Worm (Caenorhabditis elegans) whole organism, late embryonic: Measurements from ENCODE around the gene Y9C9A.8.

Experiments used
- C08G9.2 ChIP-seq: sonication (generic microtip); optimal IDR thresholded peaks from 2 replicates; lab custom pipeline; 2016; ENCODE audit warnings: mild to moderate bottlenecking, missing genetic modification characterization, moderate library complexity, missing compliant biosample characterization
- K02D7.2 ChIP-seq: sonication (generic microtip); optimal IDR thresholded peaks from 2 replicates; lab custom pipeline; 2017; ENCODE audit warnings: mild to moderate bottlenecking, missing genetic modification characterization, missing compliant biosample characterization
- K09A11.1 ChIP-seq: sonication (generic microtip); optimal IDR thresholded peaks from 2 replicates; lab custom pipeline; 2017; ENCODE audit warnings: antibody characterized with exemption, mild to moderate bottlenecking, missing genetic modification characterization, missing compliant biosample characterization; ENCODE audit not compliant: insufficient read depth
- ceh-14 ChIP-seq: sonication (generic microtip); optimal IDR thresholded peaks from 2 replicates; lab custom pipeline; 2016; ENCODE audit warnings: missing genotype, missing genetic modification characterization, missing compliant biosample characterization
- ceh-22 ChIP-seq: sonication (generic microtip); optimal IDR thresholded peaks from 2 replicates; lab custom pipeline; 2017; ENCODE audit warnings: missing biosample characterization, missing genetic modification characterization
- ceh-30 ChIP-seq: fragments of 150-350 bp; optimal IDR thresholded peaks from 2 replicates; lab custom pipeline; 2014; ENCODE audit warnings: missing biosample characterization, missing genetic modification characterization
- ceh-31 ChIP-seq: sonication (generic microtip); optimal IDR thresholded peaks from 2 replicates; lab custom pipeline; 2016; ENCODE audit warnings: missing genetic modification characterization, missing compliant biosample characterization
- ceh-34 ChIP-seq: sonication (generic microtip); optimal IDR thresholded peaks from 2 replicates; lab custom pipeline; 2016; ENCODE audit warnings: mild to moderate bottlenecking, missing genetic modification characterization, missing compliant biosample characterization
- ceh-45 ChIP-seq: fragments of 200-800 bp; sonication (Bioruptor generic); IDR thresholded peaks from 2 replicates; pipeline ENCODE4 v1.3.6; 2022; ENCODE audit warnings: missing genetic modification reagents, missing genetic modification characterization, missing compliant biosample characterization
- ceh-9 ChIP-seq: sonication (generic microtip); optimal IDR thresholded peaks from 2 replicates; lab custom pipeline; 2016; ENCODE audit warnings: mild to moderate bottlenecking, missing genetic modification characterization, inconsistent platforms, missing compliant biosample characterization
- che-1 ChIP-seq: sonication (generic microtip); optimal IDR thresholded peaks from 2 replicates; lab custom pipeline; 2016; ENCODE audit warnings: mild to moderate bottlenecking, missing genetic modification characterization, missing compliant biosample characterization
- dve-1 ChIP-seq: sonication (generic microtip); optimal IDR thresholded peaks from 2 replicates; lab custom pipeline; 2017; ENCODE audit warnings: antibody characterized with exemption, mild to moderate bottlenecking, missing genetic modification characterization, missing compliant biosample characterization
- elt-2 ChIP-seq: sonication (generic microtip); optimal IDR thresholded peaks from 2 replicates; lab custom pipeline; 2016; ENCODE audit warnings: missing genetic modification reagents, missing genetic modification characterization, missing compliant biosample characterization
- elt-4 ChIP-seq: sonication (generic microtip); optimal IDR thresholded peaks from 2 replicates; lab custom pipeline; 2016; ENCODE audit warnings: missing genetic modification characterization, missing compliant biosample characterization
- eyg-1 ChIP-seq: sonication (generic microtip); optimal IDR thresholded peaks from 2 replicates; lab custom pipeline; 2016; ENCODE audit warnings: missing genotype, missing genetic modification characterization, missing compliant biosample characterization
- fax-1 ChIP-seq: sonication (generic microtip); optimal IDR thresholded peaks from 2 replicates; lab custom pipeline; 2016; ENCODE audit warnings: missing genotype, missing genetic modification characterization, missing compliant biosample characterization
- fkh-10 ChIP-seq: fragments of 150-350 bp; optimal IDR thresholded peaks from 2 replicates; lab custom pipeline; 2014; ENCODE audit warnings: missing biosample characterization, missing genetic modification reagents, missing genetic modification characterization
- fkh-6 ChIP-seq: sonication (generic microtip); optimal IDR thresholded peaks from 2 replicates; lab custom pipeline; 2016; ENCODE audit warnings: missing genetic modification characterization, missing compliant biosample characterization
- gmeb-2 ChIP-seq: sonication (generic microtip); optimal IDR thresholded peaks from 2 replicates; lab custom pipeline; 2016; ENCODE audit warnings: missing genetic modification characterization, inconsistent platforms, missing compliant biosample characterization
- hlh-13 ChIP-seq: fragments of 200-800 bp; sonication (Bioruptor generic); optimal IDR thresholded peaks from 2 replicates; lab custom pipeline; 2018; ENCODE audit warnings: mild to moderate bottlenecking, missing genetic modification characterization, missing compliant biosample characterization
- hlh-6 ChIP-seq: sonication (generic microtip); optimal IDR thresholded peaks from 2 replicates; lab custom pipeline; 2016; ENCODE audit warnings: missing genotype, missing genetic modification characterization, missing compliant biosample characterization
- hlh-8 ChIP-seq: sonication (generic microtip); optimal IDR thresholded peaks from 2 replicates; lab custom pipeline; 2016; ENCODE audit warnings: missing genotype, missing genetic modification characterization, missing compliant biosample characterization
- lim-6 ChIP-seq: sonication (generic microtip); optimal IDR thresholded peaks from 2 replicates; lab custom pipeline; 2016; ENCODE audit warnings: missing genetic modification characterization, missing compliant biosample characterization
- lin-11 ChIP-seq: fragments of 200-800 bp; sonication (Bioruptor generic); optimal IDR thresholded peaks from 2 replicates; lab custom pipeline; 2018; ENCODE audit warnings: mild to moderate bottlenecking, missing genetic modification characterization, missing compliant biosample characterization
- madf-2 ChIP-seq: sonication (generic microtip); optimal IDR thresholded peaks from 2 replicates; lab custom pipeline; 2017; ENCODE audit warnings: missing genetic modification characterization, missing compliant biosample characterization
- nfya-1 ChIP-seq: sonication (generic microtip); optimal IDR thresholded peaks from 2 replicates; lab custom pipeline; 2017; ENCODE audit warnings: missing genetic modification characterization, mild to moderate bottlenecking, missing compliant biosample characterization, antibody characterized with exemption, moderate library complexity
- nhr-11 ChIP-seq: fragments of 150-350 bp; optimal IDR thresholded peaks from 2 replicates; lab custom pipeline; 2014; ENCODE audit warnings: missing biosample characterization, missing genetic modification characterization
- npax-4 ChIP-seq: sonication (generic microtip); optimal IDR thresholded peaks from 2 replicates; lab custom pipeline; 2016; ENCODE audit warnings: missing genetic modification characterization, missing compliant biosample characterization
- odd-2 ChIP-seq: sonication (generic microtip); optimal IDR thresholded peaks from 2 replicates; lab custom pipeline; 2017; ENCODE audit warnings: antibody characterized with exemption, mild to moderate bottlenecking, missing genetic modification characterization, missing compliant biosample characterization
- pha-2 ChIP-seq: sonication (generic microtip); optimal IDR thresholded peaks from 2 replicates; lab custom pipeline; 2017; ENCODE audit warnings: mild to moderate bottlenecking, missing genetic modification characterization, missing compliant biosample characterization
- pha-4 ChIP-seq: fragments of 150-350 bp; optimal IDR thresholded peaks from 2 replicates; lab custom pipeline; 2018; ENCODE audit warnings: missing biosample characterization, missing genetic modification reagents, missing genetic modification characterization
- pqm-1 ChIP-seq: sonication (generic microtip); optimal IDR thresholded peaks from 2 replicates; lab custom pipeline; 2016; ENCODE audit warnings: missing genetic modification characterization, missing compliant biosample characterization
- pros-1 ChIP-seq: fragments of 150-350 bp; optimal IDR thresholded peaks from 2 replicates; lab custom pipeline; 2014; ENCODE audit warnings: missing biosample characterization, missing genetic modification reagents, missing genetic modification characterization
- ref-2 ChIP-seq: sonication (generic microtip); optimal IDR thresholded peaks from 2 replicates; lab custom pipeline; 2016; ENCODE audit warnings: missing genetic modification characterization, missing compliant biosample characterization
- rnt-1 ChIP-seq: sonication (generic microtip); optimal IDR thresholded peaks from 2 replicates; lab custom pipeline; 2016; ENCODE audit warnings: missing genetic modification characterization, missing compliant biosample characterization
- sox-2 ChIP-seq: fragments of 200-800 bp; sonication (Bioruptor generic); IDR thresholded peaks from 2 replicates; pipeline ENCODE4 v1.3.6; 2022; ENCODE audit warnings: missing genetic modification reagents, missing genetic modification characterization, missing compliant biosample characterization
- sox-4 ChIP-seq: sonication (generic microtip); optimal IDR thresholded peaks from 2 replicates; lab custom pipeline; 2017; ENCODE audit warnings: mild to moderate bottlenecking, missing genetic modification characterization, inconsistent platforms, missing compliant biosample characterization
- syd-9 ChIP-seq: sonication (generic microtip); optimal IDR thresholded peaks from 2 replicates; lab custom pipeline; 2016; ENCODE audit warnings: mild to moderate bottlenecking, missing genetic modification characterization, moderate library complexity, missing compliant biosample characterization
- unc-42 ChIP-seq: sonication (generic microtip); optimal IDR thresholded peaks from 2 replicates; lab custom pipeline; 2016; ENCODE audit warnings: missing genotype, missing genetic modification characterization, missing compliant biosample characterization
- zip-5 ChIP-seq: sonication (generic microtip); optimal IDR thresholded peaks from 2 replicates; lab custom pipeline; 2016; ENCODE audit warnings: missing genetic modification characterization, missing compliant biosample characterization

The Y9C9A.8 gene

DNA sequence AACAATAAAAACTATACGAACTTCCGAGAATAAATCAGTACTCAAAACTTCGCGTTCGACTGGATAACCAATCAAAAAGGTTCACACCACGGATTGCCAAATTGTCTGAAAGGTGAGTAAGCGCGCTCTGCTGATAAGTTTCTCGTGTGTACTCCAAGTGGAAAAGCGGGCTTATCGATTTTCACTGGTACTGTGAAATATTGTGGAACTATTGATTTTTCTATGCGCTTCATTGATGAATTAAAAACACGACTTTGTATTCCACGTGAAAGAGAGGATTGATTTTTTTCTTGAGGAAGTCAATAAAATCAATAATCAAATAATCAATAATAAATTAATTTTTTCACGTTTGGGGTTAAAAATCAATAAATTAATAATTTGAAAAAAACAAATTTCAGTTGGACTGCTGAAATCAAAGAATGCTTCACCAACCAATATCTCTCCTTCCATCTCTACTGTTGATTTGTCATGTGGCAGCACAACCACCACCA is 24.5 kb upstream of the Y9C9A.8 start, which contains the start of gene T08B6.4:
Gene T08B6.4, plus strand, starts transcription at position 51 of the 491 bp plus-strand sequence.
- TF ChIP-seq nhr-11 (tag; lab: Kevin White, UChicago) = no peak
- TF ChIP-seq ceh-14 (tag; lab: Kevin White, UChicago) = no peak
- TF ChIP-seq hlh-13 (GFP tag; lab: Kevin White, UChicago) = no peak
- no peak for TF ChIP-seq lim-6 (tag; lab: Kevin White, UChicago)
- no peak for TF ChIP-seq nfya-1 (tag; lab: Kevin White, UChicago)
- no peak for TF ChIP-seq ref-2
- TF ChIP-seq eyg-1 (tag; lab: Kevin White, UChicago) = no peak
- no peak for TF ChIP-seq odd-2 (tag; lab: Kevin White, UChicago)
- no peak for TF ChIP-seq che-1 (tag; lab: Kevin White, UChicago)
- no peak for TF ChIP-seq hlh-6 (tag; lab: Kevin White, UChicago)
- no peak for TF ChIP-seq pha-4 (tag; lab: Kevin White, UChicago)
- no peak for TF ChIP-seq fkh-10 (GFP tag; lab: Kevin White, UChicago)
- TF ChIP-seq lin-11 (tag; lab: Kevin White, UChicago) = no peak
- no peak for TF ChIP-seq elt-4 (tag; lab: Kevin White, UChicago)
- no peak for TF ChIP-seq madf-2
- TF ChIP-seq npax-4 (tag; lab: Kevin White, UChicago) = no peak

- TF ChIP-seq rnt-1 (tag; lab: Kevin White, UChicago) = no peak
- TF ChIP-seq syd-9 (tag; lab: Kevin White, UChicago) = no peak
- no peak for TF ChIP-seq ref-2
- no peak for TF ChIP-seq pros-1 (tag; lab: Kevin White, UChicago)
- no peak for TF ChIP-seq hlh-8 (tag; lab: Kevin White, UChicago)
- TF ChIP-seq K09A11.1 (tag; lab: Kevin White, UChicago) = no peak
- TF ChIP-seq dve-1 = no peak
- TF ChIP-seq lin-11 (tag; lab: Kevin White, UChicago) = no peak
- TF ChIP-seq pha-4 (tag; lab: Kevin White, UChicago) = no peak
- TF ChIP-seq lim-6 (tag; lab: Kevin White, UChicago) = no peak
- TF ChIP-seq unc-42 (tag; lab: Kevin White, UChicago) = no peak
- no peak for TF ChIP-seq fkh-6
- TF ChIP-seq sox-4 (tag; lab: Kevin White, UChicago) = no peak
- TF ChIP-seq fax-1 (tag; lab: Kevin White, UChicago) = no peak
- no peak for TF ChIP-seq pqm-1 (tag; lab: Kevin White, UChicago)
- no peak for TF ChIP-seq ceh-9 (tag; lab: Kevin White, UChicago)
- TF ChIP-seq fkh-10 (GFP tag; lab: Kevin White, UChicago) = no peak
- TF ChIP-seq hlh-6 (tag; lab: Kevin White, UChicago) = no peak
- TF ChIP-seq K02D7.2 = no peak
Measured at ce11 chrIV:4909039-4909438, 21.1 kb upstream of the Y9C9A.8 start, which contains the start of gene str-159. TSS of gene str-159 (plus strand) at chrIV:4909339.

DNA sequence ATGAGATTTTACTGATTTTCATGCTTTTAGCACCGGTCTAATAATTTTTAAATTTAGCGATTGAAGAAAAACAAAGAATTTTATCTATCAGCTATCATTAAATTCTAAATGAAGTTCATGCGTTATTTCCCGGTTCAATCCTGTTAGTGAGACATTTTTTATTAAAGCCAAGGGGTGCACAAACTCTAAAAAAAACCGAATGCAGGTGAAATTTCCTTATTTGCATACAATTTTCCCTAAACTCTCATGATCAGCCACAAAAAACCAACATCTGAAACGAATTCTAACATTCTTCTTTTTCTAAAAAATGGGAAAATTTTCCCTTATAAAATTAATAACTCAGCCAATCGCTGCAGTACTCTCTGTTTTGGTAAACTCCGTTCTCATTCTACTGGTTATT is 17.1 kb upstream of the Y9C9A.8 start, which contains the start of gene str-156:
Gene str-156, plus strand, starts transcription at position 301 of the 400 bp plus-strand sequence.
- TF ChIP-seq dve-1 (no peak), ceh-34 (no peak), ceh-22 (no peak), zip-5 (tag; lab: Kevin White, UChicago) (no peak), pha-2 (no peak), ceh-45 (GFP tag; lab: Robert Waterston, UW) (no peak), ceh-30 (tag; lab: Kevin White, UChicago) (no peak), ceh-31 (tag; lab: Kevin White, UChicago) (no peak), sox-2 (GFP tag; lab: Robert Waterston, UW) (no peak), elt-4 (tag; lab: Kevin White, UChicago) (no peak), lin-11 (tag; lab: Kevin White, UChicago) (no peak), rnt-1 (tag; lab: Kevin White, UChicago) (no peak), gmeb-2 (tag; lab: Kevin White, UChicago) (no peak), che-1 (tag; lab: Kevin White, UChicago) (no peak), elt-2 (tag; lab: Kevin White, UChicago) (no peak), C08G9.2 (tag; lab: Kevin White, UChicago) (no peak)
